Worm (Caenorhabditis elegans): ENCODE results near the gene shc-2.

Gene shc-2

DNA sequence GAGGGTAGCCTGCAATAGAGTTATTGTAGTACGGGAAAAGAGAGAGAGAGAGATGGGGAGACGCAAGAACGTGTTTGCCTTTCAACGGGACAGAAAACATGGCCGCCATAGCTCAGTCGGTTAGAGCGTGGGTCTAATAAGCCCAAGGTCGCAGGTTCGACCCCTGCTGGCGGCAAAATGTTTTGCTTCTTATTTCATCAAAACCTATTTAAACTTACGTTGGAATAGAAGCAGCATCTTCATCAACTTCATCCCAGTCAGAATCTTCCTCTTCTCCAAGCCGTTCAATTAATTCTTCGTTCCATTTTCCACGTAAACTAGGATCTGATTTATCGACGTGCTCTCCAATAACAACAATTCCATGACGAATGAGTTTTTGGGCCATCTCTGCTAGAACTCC is 63.7 kb downstream of the shc-2 start:
- TF ChIP-seq mab-5 (tag; optimal IDR thresholded peaks at IDR 0.05) (no peak), sem-2 (GFP tag; optimal IDR thresholded peaks at IDR 0.05) (peak; percentile 92), M03D4.4 (tag; optimal IDR thresholded peaks at IDR 0.05) (peak; percentile 94), sptf-1 (tag; optimal IDR thresholded peaks at IDR 0.05) (peak; percentile 96), tbx-8 (GFP tag; optimal IDR thresholded peaks at IDR 0.05) (peak; percentile 88), elt-3 (tag; optimal IDR thresholded peaks at IDR 0.05) (no peak), unc-120 (tag; optimal IDR thresholded peaks at IDR 0.05; ENCODE audit: poor library complexity, severe bottlenecking) (peak; percentile 89), flh-1 (GFP tag; optimal IDR thresholded peaks at IDR 0.05) (peak; percentile 80), ceh-83 (GFP tag; optimal IDR thresholded peaks at IDR 0.05) (peak; percentile 75), lin-32 (GFP tag; optimal IDR thresholded peaks at IDR 0.05) (peak; percentile 93), pha-4 (tag; optimal IDR thresholded peaks at IDR 0.05) (peak; percentile 63), nhr-237 (tag; optimal IDR thresholded peaks at IDR 0.05) (peak; percentile 28), mls-2 (tag; optimal IDR thresholded peaks at IDR 0.05) (peak; percentile 97), ceh-43 (GFP tag; optimal IDR thresholded peaks at IDR 0.05) (peak; percentile 87), drap-1 (GFP tag; optimal IDR thresholded peaks at IDR 0.05) (peak; percentile 95), snpc-4 (tag; optimal IDR thresholded peaks at IDR 0.05) (no peak), elt-1 (tag; optimal IDR thresholded peaks at IDR 0.05; ENCODE audit: borderline replicate concordance, insufficient read depth) (peak; percentile 4), ceh-39 (tag; optimal IDR thresholded peaks at IDR 0.05) (no peak), cnd-1 (tag; optimal IDR thresholded peaks at IDR 0.05) (peak; percentile 95), ces-1 (GFP tag; optimal IDR thresholded peaks at IDR 0.05) (no peak), ztf-11 (tag; optimal IDR thresholded peaks at IDR 0.05) (peak; percentile 85), unc-62 (GFP tag; optimal IDR thresholded peaks at IDR 0.05) (peak; percentile 59), bed-3 (GFP tag; optimal IDR thresholded peaks at IDR 0.05) (peak; percentile 82), zip-8 (tag; optimal IDR thresholded peaks at IDR 0.05) (no peak), nhr-76 (tag; optimal IDR thresholded peaks at IDR 0.05) (no peak), nhr-28 (tag; optimal IDR thresholded peaks at IDR 0.05) (peak; percentile 53), nhr-12 (tag; optimal IDR thresholded peaks at IDR 0.05) (no peak), unc-39 (tag; optimal IDR thresholded peaks at IDR 0.05) (peak; percentile 27), blmp-1 (tag; optimal IDR thresholded peaks at IDR 0.05) (peak; percentile 8), ham-2 (GFP tag; optimal IDR thresholded peaks at IDR 0.05) (peak; percentile 93), mep-1 (tag; optimal IDR thresholded peaks at IDR 0.05) (peak; percentile 39), lsy-2 (tag; optimal IDR thresholded peaks at IDR 0.05) (peak; percentile 61), nhr-2 (tag; optimal IDR thresholded peaks at IDR 0.05) (no peak), hlh-1 (tag; optimal IDR thresholded peaks at IDR 0.05) (peak; percentile 34), lin-13 (tag; optimal IDR thresholded peaks at IDR 0.05) (peak; percentile 48)

ce11 chrII:5033935-5034334 is 65.0 kb downstream of the shc-2 start, which contains the start of gene F33G12.3:
Gene F33G12.3 (minus strand): TSS chrII:5034035.
- no peak for TF ChIP-seq flh-1 (GFP tag; optimal IDR thresholded peaks at IDR 0.05)
- TF ChIP-seq lin-13 (tag; optimal IDR thresholded peaks at IDR 0.05), result no peak
- no peak for TF ChIP-seq nhr-12 (tag; optimal IDR thresholded peaks at IDR 0.05)
- no peak for TF ChIP-seq hlh-1 (tag; optimal IDR thresholded peaks at IDR 0.05)
- TF ChIP-seq mab-5 (tag; optimal IDR thresholded peaks at IDR 0.05), result no peak
- TF ChIP-seq ceh-39 (tag; optimal IDR thresholded peaks at IDR 0.05), result no peak
- no peak for TF ChIP-seq sem-2 (GFP tag; optimal IDR thresholded peaks at IDR 0.05)

DNA sequence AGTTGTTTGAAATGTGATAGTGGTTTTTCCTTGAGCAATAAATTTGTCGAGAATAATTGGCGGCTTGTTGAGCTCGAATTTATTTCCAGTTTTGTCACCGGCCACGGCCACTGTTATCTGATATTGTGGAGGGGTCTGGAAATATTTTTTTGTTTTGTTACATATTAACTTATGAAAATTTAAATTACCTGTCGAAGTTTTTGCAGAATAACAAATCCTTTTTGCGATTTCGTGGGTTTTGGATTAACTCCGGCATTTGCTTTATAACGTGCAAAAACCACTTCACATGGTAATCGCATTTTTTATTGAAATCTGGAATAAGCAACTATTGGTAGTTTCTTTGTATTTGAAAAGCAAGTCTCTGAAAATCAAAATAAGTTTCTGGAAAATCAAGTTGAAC is 67.2 kb downstream of the shc-2 start, which contains the start of gene lrr-1:
Gene lrr-1, minus strand, starts transcription at position 312 of the 400 bp plus-strand sequence.
- no peak for TF ChIP-seq ceh-39 (tag; optimal IDR thresholded peaks at IDR 0.05)
- no peak for TF ChIP-seq unc-62 (GFP tag; optimal IDR thresholded peaks at IDR 0.05)
- TF ChIP-seq tbx-8 (GFP tag; optimal IDR thresholded peaks at IDR 0.05), result no peak
- TF ChIP-seq hlh-1 (tag; optimal IDR thresholded peaks at IDR 0.05), result no peak
- no peak for TF ChIP-seq unc-120 (tag; optimal IDR thresholded peaks at IDR 0.05; ENCODE audit: poor library complexity, severe bottlenecking)
- TF ChIP-seq ztf-11 (tag; optimal IDR thresholded peaks at IDR 0.05), result no peak

Data from whole organism, mixed stage, embryonic.